Fruit fly (Drosophila melanogaster): ENCODE data around the gene Oli.
A peak's percentile ranks its signal among the peaks of the same experiment; 100 is the strongest.

Oli gene

dm6 chr2L:17558111-17558773 lies 30.7 kb upstream of the Oli start (continued):
- TF ChIP-seq mirr (GFP tag; optimal IDR thresholded peaks at IDR 0.05) (peak; percentile 23), lola (GFP tag; optimal IDR thresholded peaks at IDR 0.05) (no peak), CG10147 (GFP tag; optimal IDR thresholded peaks at IDR 0.05) (peak; percentile 68), CG8924 (tag; optimal IDR thresholded peaks at IDR 0.05) (peak; percentile 68), Sox102F (GFP tag; optimal IDR thresholded peaks at IDR 0.05) (peak; percentile 30), Adf1 (GFP tag; IDR thresholded peaks at IDR 0.05) (peak; percentile 97), z (GFP tag; IDR thresholded peaks at IDR 0.05) (peak; percentile 84), bcd (GFP tag; optimal IDR thresholded peaks at IDR 0.05) (peak; percentile 6), kni (GFP tag; optimal IDR thresholded peaks at IDR 0.05) (no peak), grau (tag; optimal IDR thresholded peaks at IDR 0.05) (peak; percentile 73), Sin3A (optimal IDR thresholded peaks at IDR 0.05) (no peak), CG11504 (tag; optimal IDR thresholded peaks at IDR 0.05) (peak; percentile 80), CG9609 (GFP tag; optimal IDR thresholded peaks at IDR 0.05) (no peak), CG12391 (tag; optimal IDR thresholded peaks at IDR 0.05) (peak; percentile 53), CG11695 (GFP tag; IDR thresholded peaks at IDR 0.05) (0 out of 3 replicates have a peak, but pooled peaks have one; percentile 29), CG13424 (tag; optimal IDR thresholded peaks at IDR 0.05) (peak; percentile 59), CG10565 (GFP tag; optimal IDR thresholded peaks at IDR 0.05) (no peak), CG7556 (GFP tag; optimal IDR thresholded peaks at IDR 0.05) (peak; percentile 76), scrt (GFP tag; optimal IDR thresholded peaks at IDR 0.05) (peak; percentile 17), run (tag; optimal IDR thresholded peaks at IDR 0.05) (peak; percentile 11), Hand (GFP tag; optimal IDR thresholded peaks at IDR 0.05) (peak; percentile 46), CG6854 (GFP tag; optimal IDR thresholded peaks at IDR 0.05) (peak; percentile 52), cwo (GFP tag; optimal IDR thresholded peaks at IDR 0.05) (peak; percentile 32), exex (tag; optimal IDR thresholded peaks at IDR 0.05) (peak; percentile 21), bsh (GFP tag; optimal IDR thresholded peaks at IDR 0.05) (peak in 1 of 2 experiments; percentile 5), CG17829 (tag; optimal IDR thresholded peaks at IDR 0.05) (peak; percentile 9), Nf-YC (tag; optimal IDR thresholded peaks at IDR 0.05) (peak; percentile 30), CG8944 (GFP tag; optimal IDR thresholded peaks at IDR 0.05) (no peak), CG6765 (GFP tag; optimal IDR thresholded peaks at IDR 0.05) (no peak), CG17359 (tag; optimal IDR thresholded peaks at IDR 0.05) (peak; percentile 43), CG6689 (GFP tag; IDR thresholded peaks at IDR 0.05) (no peak), lmd (GFP tag; IDR thresholded peaks at IDR 0.05) (0 out of 2 replicates have a peak, but pooled peaks have one; percentile 20), CG10543 (GFP tag; optimal IDR thresholded peaks at IDR 0.05) (peak; percentile 6), CG9727 (GFP tag; optimal IDR thresholded peaks at IDR 0.05) (peak; percentile 43), slbo (GFP tag; IDR thresholded peaks at IDR 0.05) (0 out of 2 replicates have a peak, but pooled peaks have one; percentile 30), CoRest (tag; optimal IDR thresholded peaks at IDR 0.05) (peak; percentile 54), D19A (tag; optimal IDR thresholded peaks at IDR 0.05) (peak; percentile 36), CG15479 (GFP tag; optimal IDR thresholded peaks at IDR 0.05) (no peak), sqz (GFP tag; optimal IDR thresholded peaks at IDR 0.05) (peak; percentile 59), lab (GFP tag; optimal IDR thresholded peaks at IDR 0.05) (peak; percentile 70), CG15269 (tag; optimal IDR thresholded peaks at IDR 0.05) (peak; percentile 55), CG13296 (GFP tag; optimal IDR thresholded peaks at IDR 0.05) (peak; percentile 61), knrl (GFP tag; IDR thresholded peaks at IDR 0.05; ENCODE audit: partially characterized antibody) (no peak; the same call in 2 of the 3 replicates), Fer1 (GFP tag; optimal IDR thresholded peaks at IDR 0.05) (peak; percentile 56), Hr51 (GFP tag; optimal IDR thresholded peaks at IDR 0.05) (peak in 1 of 2 experiments; percentile 71), Fer3 (tag; optimal IDR thresholded peaks at IDR 0.05) (peak; percentile 35), NC2β (GFP tag; optimal IDR thresholded peaks at IDR 0.05) (no peak), ci (GFP tag; IDR thresholded peaks at IDR 0.05) (no peak)

All from whole organism, embryonic.